Worm (Caenorhabditis elegans): ENCODE results near the gene xbp-1.

ce11 chrIII:4189602-4190001, 4.0 kb upstream of the xbp-1 start:
- TF ChIP-seq unc-39 (tag; optimal IDR thresholded peaks at IDR 0.05) (no peak), unc-62 (GFP tag; optimal IDR thresholded peaks at IDR 0.05 in 1 of 2) (no peak), unc-62 (tag; optimal IDR thresholded peaks at IDR 0.05) (no peak), hlh-11 (tag; optimal IDR thresholded peaks at IDR 0.05) (peak; percentile 6), snpc-4 (tag; optimal IDR thresholded peaks at IDR 0.05) (no peak), nhr-10 (tag; optimal IDR thresholded peaks at IDR 0.05) (no peak), pha-4 (GFP tag; IDR thresholded peaks at IDR 0.05) (no peak), pha-4 (tag; optimal IDR thresholded peaks at IDR 0.05) (no peak), daf-12 (tag; optimal IDR thresholded peaks at IDR 0.05) (no peak), ama-1 (optimal IDR thresholded peaks at IDR 0.05) (no peak), daf-8 (GFP tag; IDR thresholded peaks at IDR 0.05) (no peak), skn-1 (tag; optimal IDR thresholded peaks at IDR 0.05) (no peak), aly-2 (tag; optimal IDR thresholded peaks at IDR 0.05) (no peak), T20F7.1 (GFP tag; optimal IDR thresholded peaks at IDR 0.05) (no peak), nhr-28 (tag; optimal IDR thresholded peaks at IDR 0.05) (peak; percentile 0)
